Worm (Caenorhabditis elegans) whole organism, L1 larva: ENCODE results near the gene C44H4.6.

Experiments used
- F16B12.6 ChIP-seq: fragments of 150-350 bp; optimal IDR thresholded peaks from 2 replicates; lab custom pipeline; 2014; ENCODE audit warnings: missing biosample characterization, missing genetic modification characterization
- alr-1 ChIP-seq: fragments of 200-800 bp; sonication (Bioruptor generic); optimal IDR thresholded peaks from 2 replicates; lab custom pipeline; 2018; ENCODE audit warnings: borderline replicate concordance, mild to moderate bottlenecking, missing genetic modification characterization, missing compliant biosample characterization
- aly-2 ChIP-seq: fragments of 150-350 bp; optimal IDR thresholded peaks from 2 replicates; lab custom pipeline; 2014; ENCODE audit warnings: missing biosample characterization, missing genetic modification characterization
- blmp-1 ChIP-seq: fragments of 150-350 bp; optimal IDR thresholded peaks from 2 replicates; lab custom pipeline; 2014; ENCODE audit warnings: missing biosample characterization, missing genetic modification characterization
- ceh-82 ChIP-seq, 3 experiments: fragments of 150-350 bp in 1 of 3; sonication (generic microtip) in 2 of 3; optimal IDR thresholded peaks; 2 replicates each; lab custom pipeline; 2014 to 2017; ENCODE audit warnings: missing biosample characterization in 3 of 3, missing genetic modification characterization in 3 of 3
- dsc-1 ChIP-seq: sonication (generic microtip); optimal IDR thresholded peaks from 2 replicates; lab custom pipeline; 2016; ENCODE audit warnings: mild to moderate bottlenecking, missing genetic modification characterization, missing compliant biosample characterization
- efl-1 ChIP-seq, 4 experiments: fragments of 150-350 bp; optimal IDR thresholded peaks in 3 of 4; peaks in 1 of 4; 1 replicate in 1 of 4; 2 replicates in 3 of 4; lab custom pipeline; 2014; ENCODE audit warnings: missing biosample characterization in 2 of 4, missing genetic modification characterization in 2 of 4, missing genetic modification reagents in 2 of 4
- egl-27 ChIP-seq, 2 experiments: fragments of 150-350 bp in 1 of 2; sonication (generic microtip); optimal IDR thresholded peaks; 3 replicates each; lab custom pipeline; 2017 to 2018; ENCODE audit warnings: missing biosample characterization in 2 of 2, missing genetic modification characterization in 2 of 2, missing genetic modification reagents in 2 of 2
- elt-2 ChIP-seq: sonication (generic microtip); optimal IDR thresholded peaks from 2 replicates; lab custom pipeline; 2016; ENCODE audit warnings: missing genetic modification characterization, mild to moderate bottlenecking, inconsistent platforms, missing compliant biosample characterization, missing genetic modification reagents
- fkh-10 ChIP-seq: sonication (generic microtip); optimal IDR thresholded peaks from 2 replicates; lab custom pipeline; 2017; ENCODE audit warnings: missing biosample characterization, missing genetic modification reagents, missing genetic modification characterization
- fkh-4 ChIP-seq: sonication (generic microtip); optimal IDR thresholded peaks from 2 replicates; lab custom pipeline; 2016; ENCODE audit warnings: missing compliant biosample characterization, missing genetic modification characterization, borderline replicate concordance
- fkh-8 ChIP-seq: sonication (generic microtip); optimal IDR thresholded peaks from 2 replicates; lab custom pipeline; 2016; ENCODE audit warnings: mild to moderate bottlenecking, missing genetic modification characterization, missing compliant biosample characterization
- fos-1 ChIP-seq: fragments of 150-350 bp; optimal IDR thresholded peaks from 2 replicates; lab custom pipeline; 2014; ENCODE audit warnings: missing biosample characterization, missing genetic modification characterization
- grh-1 ChIP-seq: fragments of 200-800 bp; sonication (Bioruptor generic); IDR thresholded peaks from 2 replicates; pipeline ENCODE4 v1.3.6; 2022; ENCODE audit warnings: missing genetic modification reagents, missing genetic modification characterization, missing compliant biosample characterization
- irx-1 ChIP-seq: sonication (generic microtip); optimal IDR thresholded peaks from 2 replicates; lab custom pipeline; 2016; ENCODE audit warnings: missing genetic modification characterization, missing compliant biosample characterization
- lin-13 ChIP-seq: fragments of 150-350 bp; optimal IDR thresholded peaks from 2 replicates; lab custom pipeline; 2014; ENCODE audit warnings: missing biosample characterization, missing genetic modification reagents, missing genetic modification characterization
- lin-35 ChIP-seq, 2 experiments: fragments of 150-350 bp; optimal IDR thresholded peaks; 2 replicates each; lab custom pipeline; 2014; ENCODE audit warnings: missing biosample characterization in 2 of 2, missing genetic modification characterization in 2 of 2, missing genetic modification reagents in 2 of 2
- lir-3 ChIP-seq: sonication (generic microtip); optimal IDR thresholded peaks from 2 replicates; lab custom pipeline; 2016; ENCODE audit warnings: mild to moderate bottlenecking, missing genetic modification characterization, moderate library complexity, missing compliant biosample characterization; ENCODE audit not compliant: poor library complexity
- lsy-2 ChIP-seq, 2 experiments: fragments of 150-350 bp; optimal IDR thresholded peaks; 2 replicates each; lab custom pipeline; 2014; ENCODE audit warnings: missing biosample characterization in 2 of 2, missing genetic modification characterization in 2 of 2
- mab-9 ChIP-seq: fragments of 200-800 bp; sonication (Bioruptor generic); IDR thresholded peaks from 2 replicates; pipeline ENCODE4 v1.3.6; 2022; ENCODE audit warnings: missing genetic modification reagents, missing genetic modification characterization, missing compliant biosample characterization
- mdl-1 ChIP-seq, 2 experiments: fragments of 150-350 bp; optimal IDR thresholded peaks; 2 replicates each; lab custom pipeline; 2014 to 2017; ENCODE audit warnings: missing biosample characterization in 2 of 2, missing genetic modification characterization in 2 of 2, inconsistent platforms in 1 of 2
- mef-2 ChIP-seq: fragments of 150-350 bp; optimal IDR thresholded peaks from 2 replicates; lab custom pipeline; 2014; ENCODE audit warnings: missing biosample characterization, missing genetic modification characterization
- mep-1 ChIP-seq: fragments of 150-350 bp; optimal IDR thresholded peaks from 2 replicates; lab custom pipeline; 2014; ENCODE audit warnings: missing biosample characterization, missing genetic modification characterization
- nhr-11 ChIP-seq: fragments of 150-350 bp; optimal IDR thresholded peaks from 2 replicates; lab custom pipeline; 2014; ENCODE audit warnings: missing biosample characterization, missing genetic modification characterization
- nhr-12 ChIP-seq: sonication (generic microtip); optimal IDR thresholded peaks from 2 replicates; lab custom pipeline; 2017; ENCODE audit warnings: missing biosample characterization, missing genetic modification characterization
- nhr-19 ChIP-seq: fragments of 200-800 bp; sonication (Bioruptor generic); conservative IDR thresholded peaks from 2 replicates; pipeline ENCODE4 v1.3.6; 2022; ENCODE audit warnings: missing genetic modification characterization, missing compliant biosample characterization
- nhr-20 ChIP-seq: sonication (generic microtip); optimal IDR thresholded peaks from 2 replicates; lab custom pipeline; 2016; ENCODE audit warnings: mild to moderate bottlenecking, missing genetic modification characterization, missing compliant biosample characterization
- nhr-237 ChIP-seq: fragments of 150-350 bp; optimal IDR thresholded peaks from 2 replicates; lab custom pipeline; 2014; ENCODE audit warnings: missing biosample characterization, missing genetic modification characterization
- nhr-71 ChIP-seq: sonication (generic microtip); optimal IDR thresholded peaks from 2 replicates; lab custom pipeline; 2016; ENCODE audit warnings: mild to moderate bottlenecking, missing genetic modification characterization, moderate library complexity, missing compliant biosample characterization
- nhr-77 ChIP-seq: fragments of 150-350 bp; optimal IDR thresholded peaks from 2 replicates; lab custom pipeline; 2014; ENCODE audit warnings: missing biosample characterization, missing genetic modification characterization
- nhr-85 ChIP-seq: sonication (generic microtip); peaks from one replicate; lab custom pipeline; 2016; ENCODE audit warnings: missing genetic modification characterization, inconsistent platforms, missing compliant biosample characterization
- pag-3 ChIP-seq: sonication (generic microtip); optimal IDR thresholded peaks from 2 replicates; lab custom pipeline; 2017; ENCODE audit warnings: missing genetic modification characterization, mild to moderate bottlenecking, missing compliant biosample characterization, antibody characterized with exemption, borderline replicate concordance; ENCODE audit not compliant: insufficient read depth
- pax-3 ChIP-seq: fragments of 200-800 bp; sonication (Bioruptor generic); optimal IDR thresholded peaks from 2 replicates; lab custom pipeline; 2018; ENCODE audit warnings: mild to moderate bottlenecking, missing genetic modification characterization, moderate library complexity, missing compliant biosample characterization
- rnt-1 ChIP-seq: sonication (generic microtip); optimal IDR thresholded peaks from 2 replicates; lab custom pipeline; 2016; ENCODE audit warnings: mild to moderate bottlenecking, missing genetic modification characterization, moderate library complexity, missing compliant biosample characterization
- skn-1 ChIP-seq: fragments of 150-350 bp; optimal IDR thresholded peaks from 2 replicates; lab custom pipeline; 2014; ENCODE audit warnings: missing biosample characterization, missing genetic modification characterization
- sox-4 ChIP-seq: sonication (generic microtip); optimal IDR thresholded peaks from 2 replicates; lab custom pipeline; 2016; ENCODE audit warnings: missing genetic modification characterization, missing compliant biosample characterization
- swsn-7 ChIP-seq: sonication (generic microtip); optimal IDR thresholded peaks from 2 replicates; lab custom pipeline; 2016; ENCODE audit warnings: missing genetic modification characterization, missing compliant biosample characterization
- unc-130 ChIP-seq: fragments of 150-350 bp; optimal IDR thresholded peaks from 2 replicates; lab custom pipeline; 2017; ENCODE audit warnings: missing biosample characterization, missing genetic modification characterization, inconsistent platforms
- unc-86 ChIP-seq: sonication (generic microtip); optimal IDR thresholded peaks from 2 replicates; lab custom pipeline; 2016; ENCODE audit warnings: missing genetic modification characterization, missing compliant biosample characterization
- unc-98 ChIP-seq: fragments of 200-800 bp; sonication (Bioruptor generic); IDR thresholded peaks from 2 replicates; pipeline ENCODE4 v1.3.6; 2022; ENCODE audit warnings: missing genetic modification characterization, missing compliant biosample characterization
- vab-15 ChIP-seq: sonication (generic microtip); optimal IDR thresholded peaks from 2 replicates; lab custom pipeline; 2017; ENCODE audit warnings: missing genotype, mild to moderate bottlenecking, missing genetic modification characterization, missing compliant biosample characterization
- xbp-1 ChIP-seq: sonication (generic microtip); optimal IDR thresholded peaks from 2 replicates; lab custom pipeline; 2016; ENCODE audit warnings: missing genetic modification characterization, missing compliant biosample characterization
- ztf-4 ChIP-seq: fragments of 150-350 bp; optimal IDR thresholded peaks from 2 replicates; lab custom pipeline; 2014; ENCODE audit warnings: missing biosample characterization, missing genetic modification characterization

C44H4.6 gene

ce11 chrX:14560297-14560680 is 38.9 kb downstream of the C44H4.6 start (continued):
- TF ChIP-seq aly-2 (tag; lab: Kevin White, UChicago) = no peak
- peak; percentile 72 to 82 for TF ChIP-seq lsy-2 (tag; optimal IDR thresholded peaks at IDR 0.05; lab: Kevin White, UChicago)
- TF ChIP-seq lir-3 (tag; lab: Kevin White, UChicago) = peak; percentile 63
- TF ChIP-seq sox-4 (tag; lab: Kevin White, UChicago) = peak; percentile 57
- TF ChIP-seq pax-3 = peak; percentile 77
- TF ChIP-seq nhr-85 (tag; lab: Kevin White, UChicago) = peak; percentile 98
- TF ChIP-seq unc-86 (tag; lab: Kevin White, UChicago) = peak; percentile 77
- TF ChIP-seq F16B12.6 (tag; lab: Kevin White, UChicago) = no peak
- TF ChIP-seq lin-13 (GFP tag; lab: Kevin White, UChicago) = no peak
- TF ChIP-seq nhr-11 (tag; lab: Kevin White, UChicago) = peak; percentile 58
- peak; percentile 96 for TF ChIP-seq fkh-8 (tag; lab: Kevin White, UChicago)
- TF ChIP-seq fos-1 = peak; percentile 78
- peak; percentile 66 for TF ChIP-seq grh-1 (GFP tag; lab: Robert Waterston, UW)
- TF ChIP-seq mef-2 (tag; lab: Kevin White, UChicago) = peak; percentile 83
- peak; percentile 0 for TF ChIP-seq vab-15 (tag; lab: Kevin White, UChicago)
- TF ChIP-seq mab-9 (GFP tag; lab: Robert Waterston, UW) = peak; percentile 65
- peak; percentile 77 for TF ChIP-seq xbp-1 (tag; lab: Kevin White, UChicago)
- TF ChIP-seq lin-35 (GFP tag; optimal IDR thresholded peaks at IDR 0.05; lab: Kevin White, UChicago) = peak; percentile 40 to 74

- 0 out of 2 replicates have a peak, but pooled peaks have one; percentile 15 for TF ChIP-seq grh-1 (GFP tag; lab: Robert Waterston, UW)
- TF ChIP-seq rnt-1 = peak; percentile 66
- TF ChIP-seq efl-1 (optimal IDR thresholded peaks at IDR 0.05; lab: Kevin White, UChicago) = no peak
- peak; percentile 3 to 93 for TF ChIP-seq efl-1 (GFP tag; optimal IDR thresholded peaks at IDR 0.05 in 1 of 2; lab: Kevin White, UChicago)
- TF ChIP-seq unc-98 (GFP tag; lab: Robert Waterston, UW) = 0 out of 2 replicates have a peak, but pooled peaks have one; percentile 20
- TF ChIP-seq nhr-71 (tag; lab: Kevin White, UChicago) = no peak
- peak in 1 of 2 experiments; percentile 5 for TF ChIP-seq egl-27 (tag; optimal IDR thresholded peaks at IDR 0.05; lab: Kevin White, UChicago)
- TF ChIP-seq mab-9 (GFP tag; lab: Robert Waterston, UW) = no peak
- peak; percentile 10; the same call in 1 of the 2 replicates for TF ChIP-seq nhr-19
- TF ChIP-seq, all 84 proteins: peak for 6
Measured at ce11 chrX:14559519-14560296, 39.4 kb downstream of the C44H4.6 start.

- TF ChIP-seq blmp-1 (tag; lab: Kevin White, UChicago) (peak; percentile 72), dsc-1 (tag; lab: Kevin White, UChicago) (no peak), skn-1 (peak; percentile 36), ceh-82 (tag; optimal IDR thresholded peaks at IDR 0.05; lab: Kevin White, UChicago) (peak in 1 of 3 experiments; percentile 26), nhr-77 (tag; lab: Kevin White, UChicago) (no peak), alr-1 (tag; lab: Kevin White, UChicago) (no peak)
Measured at ce11 chrX:14559084-14559483, 40.1 kb downstream of the C44H4.6 start.

DNA sequence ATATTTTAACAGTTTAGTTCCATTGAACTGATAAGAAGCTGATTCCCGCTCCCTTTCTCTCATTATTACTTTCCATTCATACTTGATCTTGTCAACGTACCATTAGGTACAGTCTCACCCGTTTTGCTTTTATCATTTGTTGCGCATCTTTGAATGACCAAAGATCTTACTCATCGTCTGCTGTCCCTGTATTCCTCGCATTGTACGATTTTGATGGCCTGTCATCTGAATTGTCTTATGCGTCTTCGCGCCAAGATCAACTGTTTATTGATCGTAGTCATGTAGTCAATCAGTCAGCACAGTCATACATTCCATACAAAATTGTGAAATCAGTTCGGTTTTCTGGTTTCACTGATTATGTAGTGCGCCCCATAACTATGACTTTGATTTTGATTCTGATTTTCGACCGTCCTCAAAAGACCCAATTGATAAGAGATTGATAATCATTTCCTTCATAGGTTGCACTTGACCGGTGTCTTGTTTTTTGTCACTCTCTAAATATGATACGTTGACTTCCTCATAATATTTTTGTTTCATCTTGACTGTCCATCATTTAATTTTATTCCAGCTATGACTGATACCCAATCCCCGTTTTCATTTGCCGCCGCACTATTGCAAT is 41.1 kb downstream of the C44H4.6 start, which contains the start of gene nhr-3:
TSS of gene nhr-3 (plus strand) at position 569 of the 619 bp plus-strand sequence.
- TF ChIP-seq ztf-4 (tag; lab: Kevin White, UChicago) = no peak
- no peak for TF ChIP-seq grh-1 (GFP tag; lab: Robert Waterston, UW)
- TF ChIP-seq nhr-237 = no peak
- peak in 1 of 2 experiments; percentile 63 for TF ChIP-seq lin-35 (GFP tag; optimal IDR thresholded peaks at IDR 0.05; lab: Kevin White, UChicago)
- no peak for TF ChIP-seq lin-13 (GFP tag; lab: Kevin White, UChicago)
- peak; percentile 38 for TF ChIP-seq elt-2 (tag; lab: Kevin White, UChicago)
- TF ChIP-seq nhr-20 = peak; percentile 82
- TF ChIP-seq ceh-82 (tag; optimal IDR thresholded peaks at IDR 0.05; lab: Kevin White, UChicago) = no peak
- TF ChIP-seq nhr-12 = no peak
- TF ChIP-seq mep-1 (tag; lab: Kevin White, UChicago) = no peak
- TF ChIP-seq fkh-10 (GFP tag; lab: Kevin White, UChicago) = no peak
- TF ChIP-seq lir-3 (tag; lab: Kevin White, UChicago) = no peak
- TF ChIP-seq unc-130 (tag; lab: Kevin White, UChicago) = no peak
- no peak for TF ChIP-seq mdl-1 (tag; optimal IDR thresholded peaks at IDR 0.05; lab: Kevin White, UChicago)
- no peak for TF ChIP-seq swsn-7
- TF ChIP-seq fkh-4 (tag; lab: Kevin White, UChicago) = no peak
- no peak for TF ChIP-seq pag-3 (tag; lab: Kevin White, UChicago)
- no peak for TF ChIP-seq irx-1 (tag; lab: Kevin White, UChicago)
- peak; percentile 75 for TF ChIP-seq nhr-85 (tag; lab: Kevin White, UChicago)
- no peak for TF ChIP-seq F16B12.6 (tag; lab: Kevin White, UChicago)
- TF ChIP-seq mab-9 (GFP tag; lab: Robert Waterston, UW) = no peak
